Worm (Caenorhabditis elegans): ENCODE measurements around the gene F46C3.6.

- TF ChIP-seq W03F9.2 (tag; optimal IDR thresholded peaks at IDR 0.05) (no peak), him-1 (tag; optimal IDR thresholded peaks at IDR 0.05) (no peak)
These were observed 43.1 kb upstream of the F46C3.6 start for ce11 chrX:11463005-11463404.

All from whole organism, L4/young adult.